Worm (Caenorhabditis elegans) whole organism, L1 larva: ENCODE results near the gene aex-3.

Experiments
- aly-2 ChIP-seq: fragments of 150-350 bp; optimal IDR thresholded peaks from 2 replicates; lab custom pipeline; 2014; ENCODE audit warnings: missing biosample characterization, missing genetic modification characterization
- ces-1 ChIP-seq: fragments of 150-350 bp; optimal IDR thresholded peaks from 2 replicates; lab custom pipeline; 2014; ENCODE audit warnings: missing biosample characterization, missing genetic modification reagents, missing genetic modification characterization
- fos-1 ChIP-seq: fragments of 150-350 bp; optimal IDR thresholded peaks from 2 replicates; lab custom pipeline; 2014; ENCODE audit warnings: missing biosample characterization, missing genetic modification characterization
- hpl-2 ChIP-seq: fragments of 150-350 bp; optimal IDR thresholded peaks from 2 replicates; lab custom pipeline; 2014; ENCODE audit warnings: missing biosample characterization, missing genetic modification reagents, missing genetic modification characterization
- nhr-12 ChIP-seq: sonication (generic microtip); optimal IDR thresholded peaks from 2 replicates; lab custom pipeline; 2017; ENCODE audit warnings: missing biosample characterization, missing genetic modification characterization
- nhr-237 ChIP-seq: fragments of 150-350 bp; optimal IDR thresholded peaks from 2 replicates; lab custom pipeline; 2014; ENCODE audit warnings: missing biosample characterization, missing genetic modification characterization
- nhr-77 ChIP-seq: fragments of 150-350 bp; optimal IDR thresholded peaks from 2 replicates; lab custom pipeline; 2014; ENCODE audit warnings: missing biosample characterization, missing genetic modification characterization
- snu-23 ChIP-seq: sonication (generic microtip); optimal IDR thresholded peaks from 2 replicates; lab custom pipeline; 2016; ENCODE audit warnings: missing genetic modification characterization, missing compliant biosample characterization
- sptf-1 ChIP-seq: fragments of 150-350 bp; optimal IDR thresholded peaks from 2 replicates; lab custom pipeline; 2014; ENCODE audit warnings: missing biosample characterization, missing genetic modification characterization
- unc-130 ChIP-seq: fragments of 150-350 bp; optimal IDR thresholded peaks from 2 replicates; lab custom pipeline; 2017; ENCODE audit warnings: missing biosample characterization, missing genetic modification characterization, inconsistent platforms

DNA sequence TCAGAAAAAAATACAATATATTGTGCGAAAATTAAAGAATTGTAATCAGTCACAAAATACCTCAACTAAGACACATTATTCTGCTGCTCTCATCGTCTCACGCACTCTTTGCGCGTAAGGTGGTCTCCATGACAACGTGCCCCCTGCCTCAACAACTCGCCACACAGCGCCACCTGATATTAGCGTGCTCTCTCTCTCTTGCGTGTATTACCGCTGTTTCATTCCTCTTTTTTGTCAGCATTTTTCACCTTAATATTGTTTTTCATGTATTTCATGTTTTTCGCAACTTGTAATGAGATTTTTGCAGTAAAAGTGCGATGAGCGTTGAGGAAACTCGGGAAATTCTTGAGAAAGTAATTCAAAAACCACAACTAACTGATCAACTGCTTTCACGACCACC, 3.9 kb upstream of the aex-3 start, which contains the start of gene dyf-11:
- no peak for TF ChIP-seq fos-1
- no peak for TF ChIP-seq unc-130
- no peak for TF ChIP-seq sptf-1 (tag; lab: Kevin White, UChicago)
- TF ChIP-seq hpl-2 (GFP tag; lab: Kevin White, UChicago) = no peak
- no peak for TF ChIP-seq aly-2 (tag; lab: Kevin White, UChicago)
- TF ChIP-seq nhr-77 (tag; lab: Kevin White, UChicago) = no peak
- no peak for TF ChIP-seq nhr-237
- no peak for TF ChIP-seq nhr-12 (tag; lab: Kevin White, UChicago)
- no peak for TF ChIP-seq snu-23 (GFP tag; lab: Kevin White, UChicago)
- no peak for TF ChIP-seq ces-1 (GFP tag; lab: Kevin White, UChicago)
